Worm (Caenorhabditis elegans): ENCODE results near the gene prcc-1.

Gene prcc-1

DNA sequence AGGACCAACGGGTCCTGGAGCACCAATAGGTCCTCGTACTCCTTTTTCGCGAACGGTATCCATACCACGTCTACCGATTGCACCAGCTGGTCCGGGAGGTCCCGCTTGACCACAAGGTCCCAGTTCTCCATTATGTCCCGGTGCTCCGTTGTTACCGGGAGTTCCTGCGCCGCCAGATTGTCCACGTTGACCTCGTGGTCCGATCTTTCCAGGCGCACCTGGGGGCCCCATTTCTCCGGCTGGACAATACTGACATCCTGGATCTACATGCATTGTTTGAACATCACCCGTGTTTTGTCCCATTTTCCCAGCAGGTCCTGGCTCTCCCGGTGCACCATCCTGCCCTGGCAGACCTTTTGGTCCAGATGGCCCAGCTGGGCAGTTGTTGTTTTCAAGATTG, 27.6 kb downstream of the prcc-1 start:
- no peak for TF ChIP-seq unc-62 (GFP tag; optimal IDR thresholded peaks at IDR 0.05)

DNA sequence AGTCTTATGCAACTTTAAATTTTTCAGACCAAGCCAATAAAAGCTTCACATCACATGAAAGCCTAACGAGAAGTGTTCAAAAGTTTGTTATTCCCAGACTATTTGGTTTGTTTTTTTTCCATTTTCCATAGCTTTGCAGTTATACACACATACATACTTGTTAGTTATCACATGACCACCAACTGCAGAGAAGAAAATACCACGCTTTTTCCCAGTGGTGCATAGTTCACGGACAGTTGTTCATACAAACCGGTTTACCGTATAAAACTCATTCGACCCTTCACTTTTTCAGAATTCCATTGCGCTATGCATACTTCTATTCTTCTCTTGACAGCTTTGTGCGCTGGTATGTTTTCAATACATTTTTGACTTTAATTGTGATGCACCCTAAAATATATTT, 29.9 kb downstream of the prcc-1 start, which contains the start of gene scl-5:
Gene scl-5 (plus strand): TSS at position 301 of the 400 bp plus-strand sequence.
- no peak for TF ChIP-seq unc-62 (GFP tag; optimal IDR thresholded peaks at IDR 0.05)

DNA sequence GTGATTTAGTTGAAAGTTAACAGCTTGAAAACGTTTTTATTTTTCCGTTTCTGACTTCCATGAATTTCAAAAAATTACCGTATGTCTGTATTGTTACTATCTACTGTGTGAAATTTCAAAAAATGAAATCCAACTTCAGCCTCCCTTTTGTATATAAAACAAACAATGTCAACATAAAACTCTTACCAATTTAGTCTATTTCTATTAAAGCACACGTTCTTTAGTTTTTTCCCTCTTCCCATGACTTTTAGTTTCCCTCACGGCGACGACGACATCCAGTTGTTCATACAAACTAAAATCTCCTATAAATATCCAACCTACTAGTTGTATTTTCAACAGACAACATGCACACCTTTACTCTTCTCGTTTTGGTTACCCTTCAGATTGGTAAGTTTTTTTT, 34.3 kb downstream of the prcc-1 start, which contains the start of gene scl-3:
Gene scl-3 (plus strand): TSS at position 301 of the 400 bp plus-strand sequence.
- TF ChIP-seq unc-62 (GFP tag; optimal IDR thresholded peaks at IDR 0.05), result no peak

DNA sequence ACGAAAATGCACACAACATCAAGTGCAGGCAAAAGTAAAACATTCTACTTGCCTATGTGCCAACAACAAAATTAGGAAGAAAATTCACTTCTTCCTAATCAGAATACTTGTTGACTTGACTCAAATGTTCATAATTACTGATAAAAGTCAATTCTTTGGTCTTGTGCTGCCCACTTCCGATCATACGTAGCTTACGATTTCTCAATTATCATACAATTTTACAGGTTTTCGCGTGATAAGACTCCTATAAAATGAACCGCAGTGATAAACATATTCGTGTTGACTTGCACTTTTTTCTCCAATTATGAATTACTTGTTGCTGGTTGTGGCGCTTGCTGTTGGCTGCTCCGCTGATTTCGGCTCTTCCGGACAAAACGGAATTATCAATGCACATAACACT, 36.2 kb downstream of the prcc-1 start, which contains the start of gene scl-2:
Gene scl-2 (plus strand): TSS at position 293 of the 400 bp plus-strand sequence.
- no peak for TF ChIP-seq unc-62 (GFP tag; optimal IDR thresholded peaks at IDR 0.05)

DNA sequence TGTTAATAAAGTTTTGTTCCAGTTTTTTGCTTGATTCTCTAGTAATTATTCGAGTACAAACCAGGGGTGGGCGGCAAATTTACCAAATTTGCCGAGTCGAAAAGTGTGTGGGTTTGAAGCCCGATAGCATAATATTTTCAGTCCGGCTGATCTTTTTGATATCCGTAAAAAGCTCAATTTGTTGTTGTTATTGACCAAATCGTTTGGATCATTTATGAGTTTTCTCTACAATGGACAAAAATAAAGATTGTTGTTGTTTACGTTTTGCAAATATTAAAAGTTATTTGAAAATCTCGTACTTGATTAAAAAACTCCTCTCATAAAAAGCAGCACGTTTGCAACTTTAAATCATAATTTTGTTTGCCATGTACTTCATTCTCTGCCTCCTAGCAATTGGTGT, 37.6 kb downstream of the prcc-1 start, which contains the start of gene scl-1:
Gene scl-1 (plus strand): TSS at position 301 of the 400 bp plus-strand sequence.
- no peak for TF ChIP-seq unc-62 (GFP tag; optimal IDR thresholded peaks at IDR 0.05)

DNA sequence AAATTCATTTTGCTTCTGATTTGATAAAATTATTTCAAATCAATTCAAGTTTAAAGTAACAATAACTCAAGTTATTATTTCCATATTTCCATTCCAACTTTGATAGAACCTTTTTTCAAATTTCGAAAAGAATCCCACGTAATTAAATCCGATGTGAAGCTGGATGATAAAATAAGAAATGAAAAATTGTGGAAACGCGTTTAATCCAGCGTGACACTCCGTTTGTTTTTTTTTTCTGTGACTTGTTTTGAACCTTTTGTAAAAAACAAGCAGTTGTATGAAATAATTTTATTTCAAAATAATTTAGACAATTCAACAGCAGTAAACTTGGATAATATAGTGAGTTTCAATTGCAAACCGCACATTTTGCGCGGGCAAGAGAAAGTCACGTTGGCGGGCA, 41.0 kb downstream of the prcc-1 start, which contains the start of gene F49E11.7:
Gene F49E11.7 (plus strand): TSS at position 301 of the 400 bp plus-strand sequence.
- no peak for TF ChIP-seq unc-62 (GFP tag; optimal IDR thresholded peaks at IDR 0.05)

DNA sequence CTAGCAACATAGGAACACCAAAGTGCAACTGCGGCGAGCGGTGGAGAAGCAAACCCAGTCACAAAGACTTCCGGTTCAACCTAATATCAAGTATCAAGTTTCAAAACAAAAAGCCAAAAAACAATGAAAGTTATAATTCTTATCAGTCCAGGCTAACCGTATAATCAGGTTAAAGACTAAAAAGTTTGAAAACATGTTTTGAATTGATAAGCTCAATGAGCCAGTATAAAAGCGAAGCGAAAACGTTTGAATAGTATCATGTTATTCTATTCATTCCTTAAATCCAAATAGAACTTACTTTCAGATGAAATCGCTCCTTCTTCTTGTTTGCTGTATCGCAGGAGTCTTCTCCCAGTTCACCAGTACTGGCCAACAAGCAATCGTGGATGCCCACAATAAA, 42.5 kb downstream of the prcc-1 start, which contains the start of gene scl-11:
Gene scl-11 (plus strand): TSS at position 301 of the 400 bp plus-strand sequence.
- no peak for TF ChIP-seq unc-62 (GFP tag; optimal IDR thresholded peaks at IDR 0.05)

DNA sequence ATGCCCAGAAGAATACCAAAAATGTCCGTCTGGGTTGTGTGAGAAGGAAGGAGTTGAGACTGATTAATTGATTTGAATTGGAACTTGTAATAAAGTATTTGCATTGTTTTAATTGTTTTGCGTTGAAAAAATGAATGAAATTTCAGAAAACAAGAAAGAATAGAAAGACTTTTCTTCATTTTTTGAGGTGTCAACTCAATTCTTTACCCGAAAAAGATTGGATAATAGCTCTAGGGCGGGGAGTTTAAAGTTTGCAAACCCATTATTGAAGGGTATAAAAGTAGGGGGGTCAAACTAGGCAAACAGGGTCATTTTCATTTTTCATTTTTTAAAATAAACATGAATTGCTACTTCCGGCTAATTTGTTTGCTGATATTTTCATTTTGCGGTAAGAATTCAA, 45.4 kb downstream of the prcc-1 start, which contains the start of gene scl-10:
Gene scl-10 (plus strand): TSS at position 301 of the 400 bp plus-strand sequence.
- no peak for TF ChIP-seq unc-62 (GFP tag; optimal IDR thresholded peaks at IDR 0.05)

DNA sequence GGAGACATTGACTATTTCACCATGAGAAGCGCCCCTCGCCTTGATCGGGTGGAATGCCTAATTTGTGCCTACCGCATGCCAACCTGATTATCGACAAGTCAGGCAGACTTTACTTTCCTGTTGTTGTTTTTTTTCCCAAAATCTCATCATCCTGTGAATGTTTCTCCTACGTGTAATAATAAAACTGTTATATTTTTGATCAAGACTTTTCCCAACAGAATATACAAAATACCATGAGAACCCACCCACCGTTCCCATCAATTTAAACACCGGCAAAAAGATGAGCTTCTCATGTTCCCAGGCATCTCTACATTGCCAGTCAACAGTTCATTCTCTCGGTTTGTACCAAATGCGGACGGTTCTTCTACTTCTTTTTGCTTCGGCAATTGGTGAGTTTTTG, 46.7 kb downstream of the prcc-1 start, which contains the start of gene scl-9:
Gene scl-9 (plus strand): TSS at position 301 of the 400 bp plus-strand sequence.
- TF ChIP-seq unc-62 (GFP tag; optimal IDR thresholded peaks at IDR 0.05), result no peak

DNA sequence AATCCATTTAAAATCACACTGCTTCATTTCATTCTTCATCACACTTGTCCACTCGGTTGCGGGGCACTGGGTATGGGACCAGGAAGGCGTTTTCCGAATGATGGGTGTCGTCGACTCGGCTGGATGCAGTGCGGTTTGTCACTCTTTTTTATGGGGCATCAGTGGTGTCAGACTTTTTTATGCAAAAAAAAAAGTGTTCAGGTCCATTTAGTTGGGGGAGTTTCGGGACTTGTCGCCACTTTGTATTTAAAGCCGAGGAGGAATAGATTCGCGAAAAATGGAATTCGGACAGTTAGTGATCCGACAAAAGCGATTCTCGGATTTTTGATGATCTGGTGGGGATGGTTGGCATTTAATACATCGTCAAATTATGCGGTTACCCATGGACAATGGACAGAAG, 48.6 kb downstream of the prcc-1 start:
- TF ChIP-seq unc-62 (GFP tag; optimal IDR thresholded peaks at IDR 0.05), result no peak

DNA sequence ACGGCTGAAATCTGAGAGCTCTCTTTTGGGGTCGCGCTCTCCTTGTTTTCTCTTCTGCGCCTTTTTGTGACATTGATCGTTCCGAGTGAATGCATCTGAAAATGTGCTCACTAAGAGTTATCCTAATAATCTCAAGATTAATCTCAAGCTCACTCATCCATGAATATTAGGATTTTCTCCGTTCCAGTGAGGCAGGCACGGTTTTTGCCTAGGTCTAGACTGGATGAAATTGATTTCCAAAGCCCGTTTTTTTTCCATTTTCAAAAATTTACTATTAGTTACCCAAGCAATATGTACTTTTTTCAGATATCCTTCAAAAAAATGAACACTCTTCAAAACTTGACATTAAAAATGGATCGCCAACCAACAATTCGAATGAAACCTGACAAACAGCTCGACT, 51.5 kb downstream of the prcc-1 start, which contains the start of gene amt-2:
Gene amt-2 (plus strand): TSS at position 301 of the 400 bp plus-strand sequence.
- TF ChIP-seq unc-62 (GFP tag; optimal IDR thresholded peaks at IDR 0.05), result no peak

DNA sequence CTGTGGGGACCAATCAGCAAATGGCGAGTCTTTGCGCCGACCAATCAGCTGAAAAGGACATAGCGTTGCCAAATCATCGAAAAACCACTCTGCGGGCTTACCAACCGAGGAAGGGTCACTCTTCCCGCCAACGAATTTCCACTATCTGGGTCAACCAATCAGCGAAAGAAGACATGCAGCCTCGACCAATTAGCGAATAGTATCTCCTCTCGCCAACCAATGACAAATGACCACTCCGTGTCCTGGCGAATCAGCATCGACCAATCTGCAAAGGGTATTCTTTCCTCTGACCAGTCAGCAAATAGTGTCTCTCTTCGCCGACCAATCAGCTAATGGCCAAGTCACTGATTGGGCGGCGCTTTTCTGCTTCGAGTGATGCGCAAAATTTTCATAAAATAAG, 52.1 kb downstream of the prcc-1 start:
- no peak for TF ChIP-seq unc-62 (GFP tag; optimal IDR thresholded peaks at IDR 0.05)
